Fruit fly (Drosophila melanogaster) whole organism, embryonic: Measurements from ENCODE around the gene RASSF8.
A peak's percentile ranks its signal among the peaks of the same experiment; 100 is the strongest.

Experiments used
- Awh ChIP-seq: fragments of 200-800 bp; sonication (Bioruptor generic); IDR thresholded peaks from 2 replicates; pipeline ENCODE4, ENCODE4 v1.3.6; 2022; ENCODE audit warnings: missing biosample characterization, missing genetic modification characterization
- B-H1 ChIP-seq: fragments of 200-800 bp; sonication (Bioruptor generic); IDR thresholded peaks from 3 replicates; pipeline ENCODE4 v1.3.6; 2022; ENCODE audit warnings: missing biosample characterization, missing genetic modification characterization
- CG10274 ChIP-seq: fragments of 200-800 bp; sonication (Bioruptor generic); optimal IDR thresholded peaks from 3 replicates; lab custom pipeline; 2017; ENCODE audit warnings: missing biosample characterization, mild to moderate bottlenecking, missing genetic modification characterization
- CG11085 ChIP-seq: fragments of 200-800 bp; sonication (Bioruptor generic); IDR thresholded peaks from 2 replicates; pipeline ENCODE4 v1.3.6; 2022; ENCODE audit warnings: missing biosample characterization, missing genetic modification characterization
- CG11723 ChIP-seq: fragments of 200-800 bp; sonication (Bioruptor generic); optimal IDR thresholded peaks from 2 replicates; lab custom pipeline; 2017; ENCODE audit warnings: missing biosample characterization, mild to moderate bottlenecking, missing genetic modification characterization
- CG12236 ChIP-seq: fragments of 200-800 bp; sonication (Bioruptor generic); optimal IDR thresholded peaks from 2 replicates; lab custom pipeline; 2016; ENCODE audit warnings: missing biosample characterization, missing genetic modification characterization
- CG14860 ChIP-seq: fragments of 200-800 bp; sonication (Bioruptor generic); IDR thresholded peaks from 3 replicates; pipeline ENCODE4 v1.3.6; 2022; ENCODE audit warnings: missing biosample characterization, missing genetic modification characterization; ENCODE audit not compliant: partially characterized antibody
- CG15479 ChIP-seq: fragments of 200-800 bp; sonication (Bioruptor generic); optimal IDR thresholded peaks from 3 replicates; lab custom pipeline; 2019; ENCODE audit warnings: missing biosample characterization, mild to moderate bottlenecking, missing genetic modification characterization, moderate library complexity
- CG1602 ChIP-seq: fragments of 200-800 bp; sonication (Bioruptor generic); optimal IDR thresholded peaks from 3 replicates; lab custom pipeline; 2016; ENCODE audit warnings: missing biosample characterization, missing genetic modification characterization
- CG17361 ChIP-seq: fragments of 200-800 bp; sonication (Bioruptor generic); IDR thresholded peaks from 3 replicates; pipeline ENCODE4 v1.3.6; 2022; ENCODE audit warnings: missing biosample characterization, missing genetic modification characterization
- CG17829 ChIP-seq: fragments of 200-800 bp; optimal IDR thresholded peaks from 2 replicates; lab custom pipeline; 2019; ENCODE audit warnings: missing biosample characterization, mild to moderate bottlenecking, missing genetic modification characterization, moderate library complexity
- CG18262 ChIP-seq: fragments of 200-800 bp; optimal IDR thresholded peaks from 3 replicates; lab custom pipeline; 2019; ENCODE audit warnings: missing biosample characterization, mild to moderate bottlenecking, missing genetic modification characterization, moderate library complexity
- CG18599 ChIP-seq: fragments of 200-800 bp; sonication (Bioruptor generic); optimal IDR thresholded peaks from 3 replicates; lab custom pipeline; 2017; ENCODE audit warnings: missing biosample characterization, missing genetic modification characterization, mild to moderate bottlenecking, moderate library complexity, missing genetic modification reagents
- CG4282 ChIP-seq: fragments of 200-800 bp; sonication (Bioruptor generic); optimal IDR thresholded peaks from 2 replicates; lab custom pipeline; 2016; ENCODE audit warnings: missing biosample characterization, missing genetic modification characterization
- CG6765 ChIP-seq: fragments of 200-800 bp; sonication (Bioruptor generic); optimal IDR thresholded peaks from 3 replicates; lab custom pipeline; 2017; ENCODE audit warnings: missing biosample characterization, mild to moderate bottlenecking, missing genetic modification characterization
- CG7556 ChIP-seq: fragments of 200-800 bp; sonication (Bioruptor generic); optimal IDR thresholded peaks from 2 replicates; lab custom pipeline; 2017; ENCODE audit warnings: missing biosample characterization, mild to moderate bottlenecking, missing genetic modification characterization
- CG7745 ChIP-seq: fragments of 200-800 bp; sonication (Bioruptor generic); optimal IDR thresholded peaks from 2 replicates; lab custom pipeline; 2018; ENCODE audit warnings: missing biosample characterization, mild to moderate bottlenecking, missing genetic modification characterization, moderate library complexity
- CG8765 ChIP-seq: fragments of 200-800 bp; sonication (Bioruptor generic); IDR thresholded peaks from 2 replicates; pipeline ENCODE4 v1.3.6; 2022; ENCODE audit warnings: missing biosample characterization, missing genetic modification characterization
- CG8924 ChIP-seq: fragments of 200-800 bp; optimal IDR thresholded peaks from 3 replicates; lab custom pipeline; 2019; ENCODE audit warnings: missing biosample characterization, mild to moderate bottlenecking, missing genetic modification characterization, moderate library complexity
- CG9215 ChIP-seq: fragments of 200-800 bp; sonication (Bioruptor generic); IDR thresholded peaks from 2 replicates; pipeline ENCODE4 v1.3.6; 2022; ENCODE audit warnings: missing biosample characterization, missing genetic modification characterization
- CG9876 ChIP-seq: fragments of 200-800 bp; sonication (Bioruptor generic); optimal IDR thresholded peaks from 2 replicates; lab custom pipeline; 2016; ENCODE audit warnings: missing biosample characterization, missing genetic modification characterization
- CTCF ChIP-seq: fragments of 200-800 bp; sonication (Bioruptor generic); optimal IDR thresholded peaks from 2 replicates; lab custom pipeline; 2017; ENCODE audit warnings: missing biosample characterization, mild to moderate bottlenecking, missing genetic modification characterization, moderate library complexity
- CkIIα-i1 ChIP-seq: fragments of 200-800 bp; sonication (Bioruptor generic); IDR thresholded peaks from 2 replicates; pipeline ENCODE4 v1.3.6; 2022; ENCODE audit warnings: missing biosample characterization, missing genetic modification characterization
- Deaf1 ChIP-seq: fragments of 200-800 bp; optimal IDR thresholded peaks from 3 replicates; lab custom pipeline; 2019; ENCODE audit warnings: missing biosample characterization, mild to moderate bottlenecking, missing genetic modification characterization, moderate library complexity
- Eip74EF ChIP-seq, 2 experiments: fragments of 200-800 bp in 1 of 2; fragments of >200 bp in 1 of 2; sonication (Bioruptor generic) in 1 of 2; optimal IDR thresholded peaks; 2 replicates each; lab custom pipeline; 2017 to 2019; ENCODE audit warnings: missing biosample characterization in 2 of 2, missing genetic modification characterization in 2 of 2, mild to moderate bottlenecking in 1 of 2, moderate library complexity in 1 of 2
- H15 ChIP-seq: fragments of 200-800 bp; sonication (Bioruptor generic); IDR thresholded peaks from 3 replicates; pipeline ENCODE4 v1.3.6; 2022; ENCODE audit warnings: missing biosample characterization, missing genetic modification characterization
- Hr39 ChIP-seq: fragments of >200 bp; optimal IDR thresholded peaks from 2 replicates; lab custom pipeline; 2017
- Jarid2 ChIP-seq: fragments of 200-800 bp; sonication (Bioruptor generic); optimal IDR thresholded peaks from 3 replicates; lab custom pipeline; 2017; ENCODE audit warnings: mild to moderate bottlenecking, missing biosample characterization, missing genetic modification reagents, missing genetic modification characterization
- Lpt ChIP-seq: fragments of >200 bp; optimal IDR thresholded peaks from 2 replicates; lab custom pipeline; 2018; ENCODE audit warnings: missing biosample characterization, missing genetic modification characterization
- Mad ChIP-seq: fragments of 200-800 bp; sonication (Bioruptor generic); optimal IDR thresholded peaks from 2 replicates; lab custom pipeline; 2016; ENCODE audit warnings: missing biosample characterization, missing genetic modification characterization
- Meics ChIP-seq: fragments of 200-800 bp; sonication (Bioruptor generic); optimal IDR thresholded peaks from 2 replicates; lab custom pipeline; 2017; ENCODE audit warnings: missing biosample characterization, mild to moderate bottlenecking, missing genetic modification characterization
- NC2α ChIP-seq: fragments of 200-800 bp; sonication (Bioruptor generic); optimal IDR thresholded peaks from 2 replicates; lab custom pipeline; 2016; ENCODE audit warnings: missing biosample characterization, missing genetic modification characterization
- PHDP ChIP-seq: fragments of 200-800 bp; sonication (Bioruptor generic); optimal IDR thresholded peaks from 3 replicates; lab custom pipeline; 2018; ENCODE audit warnings: missing biosample characterization, mild to moderate bottlenecking, missing genetic modification characterization, moderate library complexity
- Sox100B ChIP-seq: fragments of 200-800 bp; sonication (Bioruptor generic); optimal IDR thresholded peaks from 3 replicates; lab custom pipeline; 2018; ENCODE audit warnings: missing biosample characterization, mild to moderate bottlenecking, missing genetic modification characterization
- Sox102F ChIP-seq: fragments of 200-800 bp; sonication (Bioruptor generic); optimal IDR thresholded peaks from 2 replicates; lab custom pipeline; 2018; ENCODE audit warnings: missing biosample characterization, mild to moderate bottlenecking, missing genetic modification characterization, moderate library complexity
- abd-A ChIP-seq: fragments of 200-800 bp; sonication (Bioruptor generic); optimal IDR thresholded peaks from 3 replicates; lab custom pipeline; 2019; ENCODE audit warnings: missing biosample characterization, mild to moderate bottlenecking, missing genetic modification characterization, moderate library complexity
- bcd ChIP-seq: fragments of 200-800 bp; sonication (Bioruptor generic); optimal IDR thresholded peaks from 2 replicates; lab custom pipeline; 2017; ENCODE audit warnings: missing biosample characterization, mild to moderate bottlenecking, missing genetic modification characterization
- caup ChIP-seq: fragments of 200-800 bp; sonication (Bioruptor generic); optimal IDR thresholded peaks from 3 replicates; lab custom pipeline; 2017; ENCODE audit warnings: missing biosample characterization, mild to moderate bottlenecking, missing genetic modification characterization, moderate library complexity; ENCODE audit not compliant: severe bottlenecking
- corto ChIP-seq: fragments of 200-800 bp; sonication (Bioruptor generic); optimal IDR thresholded peaks from 2 replicates; lab custom pipeline; 2016; ENCODE audit warnings: missing biosample characterization, mild to moderate bottlenecking, missing genetic modification characterization, moderate library complexity
- dmrt11E ChIP-seq: fragments of 200-800 bp; sonication (Bioruptor generic); optimal IDR thresholded peaks from 3 replicates; lab custom pipeline; 2018; ENCODE audit warnings: missing biosample characterization, mild to moderate bottlenecking, missing genetic modification characterization, moderate library complexity
- hth ChIP-seq: fragments of >200 bp; optimal IDR thresholded peaks from 2 replicates; lab custom pipeline; 2017; ENCODE audit warnings: inconsistent platforms
- pum ChIP-seq: fragments of 200-800 bp; sonication (Bioruptor generic); optimal IDR thresholded peaks from 2 replicates; lab custom pipeline; 2016; ENCODE audit warnings: missing biosample characterization, missing genetic modification characterization
- scrt ChIP-seq: fragments of 200-800 bp; sonication (Bioruptor generic); optimal IDR thresholded peaks from 2 replicates; lab custom pipeline; 2018; ENCODE audit warnings: missing biosample characterization, mild to moderate bottlenecking, missing genetic modification characterization, moderate library complexity
- seq ChIP-seq: fragments of 200-800 bp; sonication (Bioruptor generic); IDR thresholded peaks from 2 replicates; pipeline ENCODE4 v1.3.6; 2022; ENCODE audit warnings: missing biosample characterization, missing genetic modification characterization
- sim ChIP-seq: fragments of 200-800 bp; sonication (Bioruptor generic); IDR thresholded peaks from 2 replicates; pipeline ENCODE4 v1.3.6; 2022; ENCODE audit warnings: missing biosample characterization, missing genetic modification characterization
- sr ChIP-seq: fragments of 200-800 bp; sonication (Bioruptor generic); IDR thresholded peaks from 3 replicates; pipeline ENCODE4 v1.3.6; 2022; ENCODE audit warnings: missing biosample characterization, missing genetic modification characterization
- stwl ChIP-seq: fragments of 200-800 bp; sonication (Bioruptor generic); optimal IDR thresholded peaks from 3 replicates; lab custom pipeline; 2018; ENCODE audit warnings: missing biosample characterization, mild to moderate bottlenecking, missing genetic modification characterization, moderate library complexity
- tin ChIP-seq: fragments of 200-800 bp; sonication (Bioruptor generic); optimal IDR thresholded peaks from 3 replicates; lab custom pipeline; 2016; ENCODE audit warnings: missing biosample characterization, missing genetic modification characterization
- trh ChIP-seq: fragments of 200-800 bp; sonication (Bioruptor generic); optimal IDR thresholded peaks from 2 replicates; lab custom pipeline; 2016; ENCODE audit warnings: missing biosample characterization, missing genetic modification characterization
- usp ChIP-seq: fragments of >200 bp; optimal IDR thresholded peaks from 2 replicates; lab custom pipeline; 2017; ENCODE audit warnings: missing biosample characterization, missing genetic modification characterization
- z ChIP-seq: fragments of 200-800 bp; sonication (Bioruptor generic); IDR thresholded peaks from 3 replicates; pipeline ENCODE4 v1.3.6; 2022; ENCODE audit warnings: missing biosample characterization, missing genetic modification characterization
- zfh1 ChIP-seq: fragments of 200-800 bp; sonication (Bioruptor generic); IDR thresholded peaks from 3 replicates; pipeline ENCODE4 v1.3.6; 2022; ENCODE audit warnings: missing biosample characterization, missing genetic modification characterization

Gene RASSF8

dm6 chr3R:25631079-25631478 lies 30.5 kb upstream of the RASSF8 start (continued):
- peak; percentile 72 for TF ChIP-seq bcd (GFP tag; lab: Kevin White, UChicago)
- TF ChIP-seq Lpt (GFP tag; lab: Kevin White, UChicago) = no peak
- TF ChIP-seq CG9215 (GFP tag; lab: Robert Waterston, UW) = peak; percentile 42; the same call in 1 of the 2 replicates
- peak; percentile 70 for TF ChIP-seq seq
- peak; percentile 25 for TF ChIP-seq Mad (GFP tag; lab: Kevin White, UChicago)
- TF ChIP-seq usp = no peak
- no peak for TF ChIP-seq NC2α (GFP tag; lab: Kevin White, UChicago)
- TF ChIP-seq H15 (GFP tag; lab: Robert Waterston, UW) = peak; percentile 65; the same call in 2 of the 3 replicates
- TF ChIP-seq sr (GFP tag; lab: Robert Waterston, UW) = 0 out of 3 replicates have a peak, but pooled peaks have one; percentile 17
- TF ChIP-seq hth (lab: Kevin White, UChicago) = no peak
- TF ChIP-seq CG7745 = no peak
- TF ChIP-seq CG9876 = no peak
- TF ChIP-seq sim (GFP tag; lab: Robert Waterston, UW) = peak; percentile 48; the same call in 1 of the 2 replicates
- no peak for TF ChIP-seq trh (GFP tag; lab: Kevin White, UChicago)
- peak; percentile 44; the same call in 1 of the 2 replicates for TF ChIP-seq CG11085 (GFP tag; lab: Robert Waterston, UW)
- peak; percentile 47 for TF ChIP-seq CG8924 (tag; lab: Kevin White, UChicago)
- peak; percentile 50; the same call in 1 of the 2 replicates for TF ChIP-seq CG8765
- peak in 1 of 2 experiments; percentile 34 for TF ChIP-seq Eip74EF (GFP tag; optimal IDR thresholded peaks at IDR 0.05; lab: Kevin White, UChicago)
- TF ChIP-seq z (GFP tag; lab: Robert Waterston, UW) = no peak
- TF ChIP-seq Meics = peak; percentile 62
- no peak for TF ChIP-seq CG14860
- TF ChIP-seq Sox102F = peak; percentile 71
- TF ChIP-seq CG10274 (GFP tag; lab: Kevin White, UChicago) = no peak
- TF ChIP-seq CG11723 (GFP tag; lab: Kevin White, UChicago) = peak; percentile 37
- TF ChIP-seq Awh (GFP tag; lab: Robert Waterston, UW) = peak; percentile 75
- TF ChIP-seq corto (GFP tag; lab: Kevin White, UChicago) = no peak
- peak; percentile 74 for TF ChIP-seq CG7556
- TF ChIP-seq caup = peak; percentile 61
- no peak for TF ChIP-seq CG4282 (GFP tag; lab: Kevin White, UChicago)
- TF ChIP-seq scrt (GFP tag; lab: Kevin White, UChicago) = peak; percentile 59
- peak; percentile 65 for TF ChIP-seq pum
- peak; percentile 64 for TF ChIP-seq B-H1 (GFP tag; lab: Robert Waterston, UW)
- TF ChIP-seq PHDP (tag; lab: Kevin White, UChicago) = peak; percentile 72
- peak; percentile 90 for TF ChIP-seq CG18599
- peak; percentile 62 for TF ChIP-seq CG18262
- TF ChIP-seq tin (GFP tag; lab: Kevin White, UChicago) = peak; percentile 66
- TF ChIP-seq CTCF (GFP tag; lab: Kevin White, UChicago) = no peak
- no peak for TF ChIP-seq Jarid2 (GFP tag; lab: Kevin White, UChicago)
- no peak for TF ChIP-seq stwl (tag; lab: Kevin White, UChicago)
- no peak for TF ChIP-seq Deaf1 (tag; lab: Kevin White, UChicago)
- TF ChIP-seq Sox100B (GFP tag; lab: Kevin White, UChicago) = no peak
- TF ChIP-seq CkIIα-i1 (GFP tag; lab: Robert Waterston, UW) = no peak
- peak; percentile 48 for TF ChIP-seq CG6765
- peak; percentile 72 for TF ChIP-seq zfh1 (GFP tag; lab: Robert Waterston, UW)
- TF ChIP-seq CG17361 (GFP tag; lab: Robert Waterston, UW) = peak; percentile 72
- TF ChIP-seq CG17829 (tag; lab: Kevin White, UChicago) = peak; percentile 52
- peak; percentile 58 for TF ChIP-seq CG1602 (GFP tag; lab: Kevin White, UChicago)
- TF ChIP-seq CG12236 (GFP tag; lab: Kevin White, UChicago) = no peak
- TF ChIP-seq abd-A (tag; lab: Kevin White, UChicago) = no peak
- TF ChIP-seq Hr39 (lab: Kevin White, UChicago) = no peak
- no peak for TF ChIP-seq CG15479 (GFP tag; lab: Kevin White, UChicago)
- peak; percentile 33 for TF ChIP-seq dmrt11E (tag; lab: Kevin White, UChicago)
